Fruit fly (Drosophila melanogaster) Kc167 (cell line): ENCODE results near the gene Ttc19.

Source experiments
- h ChIP-seq: fragments of >200 bp; optimal IDR thresholded peaks from 3 replicates; lab custom pipeline; 2018; ENCODE audit warnings: missing external identifiers
- insv ChIP-seq: fragments of >200 bp; optimal IDR thresholded peaks from 3 replicates; lab custom pipeline; 2018; ENCODE audit warnings: missing external identifiers
- ttk ChIP-seq: sonication (Bioruptor generic); optimal IDR thresholded peaks from 2 replicates; lab custom pipeline; 2017; ENCODE audit warnings: missing external identifiers

dm6 chr2L:19014881-19015366, 30.0 kb downstream of the Ttc19 start:
- no peak for TF ChIP-seq h
- TF ChIP-seq ttk (lab: Kevin White, UChicago) = no peak
- no peak for TF ChIP-seq insv (lab: Kevin White, UChicago)
